Fruit fly (Drosophila melanogaster): ENCODE data around the gene CG13029.

DNA sequence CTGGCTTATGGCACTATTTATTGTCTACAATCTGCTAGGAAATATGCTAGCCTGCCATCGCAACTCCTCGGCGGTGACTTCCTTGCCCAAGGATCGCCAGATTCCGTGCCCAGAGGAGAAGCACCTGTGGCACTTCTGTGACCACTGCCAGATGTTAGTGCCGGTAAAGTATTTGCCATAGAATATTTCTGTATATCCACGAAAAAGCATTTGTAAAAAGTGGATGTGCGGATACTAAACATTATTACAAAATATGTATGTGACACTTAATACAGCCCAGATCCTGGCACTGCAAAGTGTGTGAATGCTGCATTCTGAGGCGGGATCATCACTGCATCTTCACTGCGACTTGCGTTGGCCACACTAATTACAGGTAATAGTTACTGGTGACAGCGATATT lies 457 bp downstream of the CG13029 start:
- TF ChIP-seq psq (optimal IDR thresholded peaks at IDR 0.05) (no peak), ttk (optimal IDR thresholded peaks at IDR 0.05) (no peak), h (optimal IDR thresholded peaks at IDR 0.05) (no peak), insv (optimal IDR thresholded peaks at IDR 0.05) (no peak), Sin3A (optimal IDR thresholded peaks at IDR 0.05) (no peak)
